Worm (Caenorhabditis elegans) whole organism, early embryonic: ENCODE data around the gene C27D6.11.

Source experiments
- B0310.2 ChIP-seq: sonication (generic microtip); optimal IDR thresholded peaks from 2 replicates; lab custom pipeline; 2016; ENCODE audit warnings: mild to moderate bottlenecking, missing genetic modification characterization, missing compliant biosample characterization
- ama-1 ChIP-seq: fragments of 150-350 bp; optimal IDR thresholded peaks from 2 replicates; lab custom pipeline; 2014
- tbx-37 ChIP-seq: fragments of 200-800 bp; sonication (Bioruptor generic); conservative IDR thresholded peaks from 2 replicates; pipeline ENCODE4 v1.3.6; 2022; ENCODE audit warnings: missing genetic modification reagents, missing genetic modification characterization, missing compliant biosample characterization

- TF ChIP-seq ama-1 (lab: Kevin White, UChicago) (no peak), B0310.2 (tag; lab: Kevin White, UChicago) (no peak), tbx-37 (GFP tag; lab: Robert Waterston, UW) (no peak)
Observed at ce11 chrII:5157525-5157924, 3.5 kb downstream of the C27D6.11 start, which contains the start of gene srb-13.
